Fruit fly (Drosophila melanogaster) whole organism, prepupa: ENCODE results near the gene CG17726.

Experiments
- Blimp-1 ChIP-seq: fragments of 200-800 bp; sonication (Bioruptor generic); optimal IDR thresholded peaks from 3 replicates; lab custom pipeline; 2017; ENCODE audit warnings: missing biosample characterization, missing genetic modification characterization, mild to moderate bottlenecking, moderate library complexity, missing genetic modification reagents
- CG10631 ChIP-seq: fragments of 200-800 bp; sonication (Bioruptor generic); optimal IDR thresholded peaks from 2 replicates; lab custom pipeline; 2016; ENCODE audit warnings: missing biosample characterization, missing genetic modification characterization
- CG10669 ChIP-seq: fragments of 200-800 bp; sonication (Bioruptor generic); optimal IDR thresholded peaks from 3 replicates; lab custom pipeline; 2018; ENCODE audit warnings: missing biosample characterization, mild to moderate bottlenecking, missing genetic modification characterization, moderate library complexity
- CG11294 ChIP-seq: fragments of 200-800 bp; sonication (Bioruptor generic); IDR thresholded peaks from 2 replicates; pipeline ENCODE4 v1.3.6; 2022; ENCODE audit warnings: missing biosample characterization, missing genetic modification characterization
- CG11762 ChIP-seq: fragments of 200-800 bp; sonication (Bioruptor generic); optimal IDR thresholded peaks from 3 replicates; lab custom pipeline; 2016; ENCODE audit warnings: missing biosample characterization, missing genetic modification characterization; ENCODE audit not compliant: insufficient read depth
- CG11902 ChIP-seq: fragments of 200-800 bp; sonication (Bioruptor generic); optimal IDR thresholded peaks from 3 replicates; lab custom pipeline; 2016; ENCODE audit warnings: missing biosample characterization, missing genetic modification characterization
- CG1621 ChIP-seq: fragments of 200-800 bp; sonication (Bioruptor generic); optimal IDR thresholded peaks from 3 replicates; lab custom pipeline; 2018; ENCODE audit warnings: missing biosample characterization, mild to moderate bottlenecking, missing genetic modification characterization
- CG32006 ChIP-seq: fragments of 200-800 bp; sonication (Bioruptor generic); optimal IDR thresholded peaks from 3 replicates; lab custom pipeline; 2017; ENCODE audit warnings: missing biosample characterization, mild to moderate bottlenecking, missing genetic modification characterization
- CG3919 ChIP-seq: fragments of 200-800 bp; sonication (Bioruptor generic); optimal IDR thresholded peaks from 3 replicates; lab custom pipeline; 2016; ENCODE audit warnings: missing biosample characterization, missing genetic modification characterization
- CG4318 ChIP-seq: fragments of 200-800 bp; sonication (Bioruptor generic); optimal IDR thresholded peaks from 3 replicates; lab custom pipeline; 2017; ENCODE audit warnings: missing biosample characterization, mild to moderate bottlenecking, missing genetic modification characterization
- CG6163 ChIP-seq: fragments of 200-800 bp; sonication (Bioruptor generic); IDR thresholded peaks from 3 replicates; pipeline ENCODE4 v1.3.6; 2022; ENCODE audit warnings: missing biosample characterization, missing genetic modification characterization
- CG6276 ChIP-seq: fragments of 200-800 bp; sonication (Bioruptor generic); optimal IDR thresholded peaks from 2 replicates; lab custom pipeline; 2017; ENCODE audit warnings: missing biosample characterization, mild to moderate bottlenecking, missing genetic modification characterization
- CG6792 ChIP-seq: fragments of 200-800 bp; sonication (Bioruptor generic); optimal IDR thresholded peaks from 3 replicates; lab custom pipeline; 2016; ENCODE audit warnings: missing biosample characterization, missing genetic modification characterization
- CG6808 ChIP-seq: fragments of 200-800 bp; sonication (Bioruptor generic); optimal IDR thresholded peaks from 3 replicates; lab custom pipeline; 2017; ENCODE audit warnings: missing biosample characterization, missing genetic modification characterization, mild to moderate bottlenecking, moderate library complexity, missing genetic modification reagents
- CG7368 ChIP-seq: fragments of 200-800 bp; sonication (Bioruptor generic); optimal IDR thresholded peaks from 3 replicates; lab custom pipeline; 2016; ENCODE audit warnings: missing biosample characterization, missing genetic modification characterization
- CG9139 ChIP-seq: fragments of 200-800 bp; sonication (Bioruptor generic); optimal IDR thresholded peaks from 3 replicates; lab custom pipeline; 2017; ENCODE audit warnings: missing biosample characterization, mild to moderate bottlenecking, missing genetic modification characterization
- Eip93F ChIP-seq: fragments of 200-800 bp; sonication (Bioruptor generic); optimal IDR thresholded peaks from 2 replicates; lab custom pipeline; 2016; ENCODE audit warnings: missing biosample characterization, mild to moderate bottlenecking, missing genetic modification characterization
- Ets21C ChIP-seq: fragments of 200-800 bp; sonication (Bioruptor generic); optimal IDR thresholded peaks from 3 replicates; lab custom pipeline; 2016; ENCODE audit warnings: missing biosample characterization, missing genetic modification characterization
- Ets96B ChIP-seq: fragments of 200-800 bp; optimal IDR thresholded peaks from 2 replicates; lab custom pipeline; 2019; ENCODE audit warnings: missing biosample characterization, mild to moderate bottlenecking, missing genetic modification characterization, moderate library complexity
- Hr38 ChIP-seq: sonication (Bioruptor generic); optimal IDR thresholded peaks from 2 replicates; lab custom pipeline; 2016; ENCODE audit warnings: missing biosample characterization, missing genetic modification characterization
- Hr39 ChIP-seq: fragments of 200-800 bp; sonication (Bioruptor generic); optimal IDR thresholded peaks from 2 replicates; lab custom pipeline; 2016; ENCODE audit warnings: missing biosample characterization, missing genetic modification characterization
- Hr4 ChIP-seq: fragments of 200-800 bp; sonication (Bioruptor generic); optimal IDR thresholded peaks from 3 replicates; lab custom pipeline; 2016; ENCODE audit warnings: missing biosample characterization, missing genetic modification characterization
- Met ChIP-seq: fragments of 200-800 bp; sonication (Bioruptor generic); optimal IDR thresholded peaks from 3 replicates; lab custom pipeline; 2016; ENCODE audit warnings: missing biosample characterization, missing genetic modification characterization
- OdsH ChIP-seq: fragments of 200-800 bp; sonication (Bioruptor generic); optimal IDR thresholded peaks from 3 replicates; lab custom pipeline; 2016; ENCODE audit warnings: missing biosample characterization, missing genetic modification characterization
- Sox102F ChIP-seq: fragments of 200-800 bp; sonication (Bioruptor generic); optimal IDR thresholded peaks from 2 replicates; lab custom pipeline; 2016; ENCODE audit warnings: missing biosample characterization, mild to moderate bottlenecking, missing genetic modification characterization
- Sox14 ChIP-seq: fragments of 200-800 bp; sonication (Bioruptor generic); optimal IDR thresholded peaks from 3 replicates; lab custom pipeline; 2016; ENCODE audit warnings: missing biosample characterization, missing genetic modification characterization
- Sox15 ChIP-seq: fragments of 200-800 bp; sonication (Bioruptor generic); optimal IDR thresholded peaks from 3 replicates; lab custom pipeline; 2016; ENCODE audit warnings: missing biosample characterization, missing genetic modification characterization
- acj6 ChIP-seq: fragments of 200-800 bp; sonication (Bioruptor generic); optimal IDR thresholded peaks from 3 replicates; lab custom pipeline; 2016; ENCODE audit warnings: missing biosample characterization, missing genetic modification characterization
- dsx ChIP-seq: fragments of 200-800 bp; optimal IDR thresholded peaks from 3 replicates; lab custom pipeline; 2019; ENCODE audit warnings: missing biosample characterization, mild to moderate bottlenecking, missing genetic modification characterization, moderate library complexity; ENCODE audit not compliant: poor library complexity, severe bottlenecking
- eg ChIP-seq: fragments of 200-800 bp; sonication (Bioruptor generic); IDR thresholded peaks from 3 replicates; pipeline ENCODE4 v1.3.6; 2022; ENCODE audit warnings: missing biosample characterization, missing genetic modification characterization
- esn ChIP-seq: fragments of 200-800 bp; sonication (Bioruptor generic); optimal IDR thresholded peaks from 2 replicates; lab custom pipeline; 2016; ENCODE audit warnings: missing biosample characterization, mild to moderate bottlenecking, missing genetic modification characterization, moderate library complexity
- fd59A ChIP-seq: fragments of 200-800 bp; sonication (Bioruptor generic); optimal IDR thresholded peaks from 2 replicates; lab custom pipeline; 2017; ENCODE audit warnings: missing biosample characterization, mild to moderate bottlenecking, missing genetic modification characterization, missing genetic modification reagents
- fd85E ChIP-seq: fragments of 200-800 bp; sonication (Bioruptor generic); optimal IDR thresholded peaks from 3 replicates; lab custom pipeline; 2016; ENCODE audit warnings: missing biosample characterization, missing genetic modification characterization
- fkh ChIP-seq: fragments of 200-800 bp; sonication (Bioruptor generic); optimal IDR thresholded peaks from 3 replicates; lab custom pipeline; 2017; ENCODE audit warnings: missing biosample characterization, mild to moderate bottlenecking, missing genetic modification characterization, moderate library complexity
- lz ChIP-seq: fragments of 200-800 bp; sonication (Bioruptor generic); optimal IDR thresholded peaks from 3 replicates; lab custom pipeline; 2016; ENCODE audit warnings: missing biosample characterization, missing genetic modification characterization
- net ChIP-seq: fragments of 200-800 bp; sonication (Bioruptor generic); optimal IDR thresholded peaks from 3 replicates; lab custom pipeline; 2016; ENCODE audit warnings: missing biosample characterization, missing genetic modification characterization
- salr ChIP-seq, 2 experiments: fragments of 200-800 bp; sonication (Bioruptor generic); optimal IDR thresholded peaks; 3 replicates each; lab custom pipeline; 2016 to 2018; ENCODE audit warnings: missing biosample characterization in 2 of 2, missing genetic modification characterization in 2 of 2, mild to moderate bottlenecking in 1 of 2
- spab ChIP-seq: fragments of 200-800 bp; sonication (Bioruptor generic); optimal IDR thresholded peaks from 2 replicates; lab custom pipeline; 2017; ENCODE audit warnings: missing biosample characterization, mild to moderate bottlenecking, missing genetic modification characterization, missing genetic modification reagents
- svp ChIP-seq: fragments of 200-800 bp; sonication (Bioruptor generic); peaks from one replicate; lab custom pipeline; 2016; ENCODE audit warnings: missing biosample characterization, missing genetic modification characterization
- topi ChIP-seq: fragments of 200-800 bp; sonication (Bioruptor generic); optimal IDR thresholded peaks from 3 replicates; lab custom pipeline; 2016; ENCODE audit warnings: missing biosample characterization, missing genetic modification characterization
- vri ChIP-seq: fragments of 200-800 bp; sonication (Bioruptor generic); optimal IDR thresholded peaks from 3 replicates; lab custom pipeline; 2016; ENCODE audit warnings: missing biosample characterization, mild to moderate bottlenecking, missing genetic modification characterization

CG17726 gene

dm6 chr3R:11254382-11254953 is 27.9 kb downstream of the CG17726 start:
- TF ChIP-seq CG6163 (GFP tag; lab: Robert Waterston, UW) (no peak), Hr4 (GFP tag; lab: Kevin White, UChicago) (no peak), CG9139 (no peak), CG6808 (GFP tag; lab: Kevin White, UChicago) (no peak)

dm6 chr3R:11257537-11257936 is 31.0 kb downstream of the CG17726 start:
- TF ChIP-seq acj6 (GFP tag; lab: Kevin White, UChicago) (no peak), CG10631 (GFP tag; lab: Kevin White, UChicago) (no peak), Blimp-1 (GFP tag; lab: Kevin White, UChicago) (no peak), dsx (GFP tag; lab: Kevin White, UChicago) (no peak), CG6163 (GFP tag; lab: Robert Waterston, UW) (no peak), CG11762 (no peak)

dm6 chr3R:11260966-11261530 is 34.5 kb downstream of the CG17726 start:
- no peak for TF ChIP-seq Met
- no peak for TF ChIP-seq Hr39
- no peak for TF ChIP-seq CG6163 (GFP tag; lab: Robert Waterston, UW)
- TF ChIP-seq, all 60 proteins: peak for 0

DNA sequence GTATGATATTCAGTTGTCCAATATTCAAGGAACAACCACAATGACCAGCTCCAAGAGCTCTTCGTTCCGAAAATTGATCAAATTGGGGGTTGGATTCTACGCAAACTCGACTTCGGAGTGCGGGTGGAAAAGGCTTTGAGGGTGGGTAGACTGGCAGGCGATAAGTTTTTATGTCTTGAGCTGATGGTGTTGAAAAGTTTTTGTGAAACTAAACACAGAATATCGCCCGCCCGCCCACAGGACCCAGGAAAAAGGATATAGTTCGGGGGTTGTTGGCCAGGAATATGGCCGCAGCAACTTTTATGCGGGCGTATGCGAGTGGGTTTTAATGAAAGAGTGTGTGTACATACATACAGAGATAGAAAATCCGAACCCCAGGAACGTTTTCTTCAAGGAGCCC is 37.0 kb downstream of the CG17726 start:
- TF ChIP-seq Hr38 (GFP tag; lab: Kevin White, UChicago): no peak
- TF ChIP-seq lz: no peak

dm6 chr3R:11269013-11269412 is 42.5 kb downstream of the CG17726 start:
- TF ChIP-seq Sox14: peak; percentile 21
- no peak for TF ChIP-seq CG11294
- no peak for TF ChIP-seq Eip93F (GFP tag; lab: Kevin White, UChicago)
- peak; percentile 39; the same call in 1 of the 3 replicates for TF ChIP-seq eg
- peak; percentile 53 for TF ChIP-seq topi (GFP tag; lab: Kevin White, UChicago)
- TF ChIP-seq fkh (GFP tag; lab: Kevin White, UChicago): no peak
- no peak for TF ChIP-seq CG11902
- TF ChIP-seq net (GFP tag; lab: Kevin White, UChicago): peak; percentile 45
- TF ChIP-seq esn: no peak
- TF ChIP-seq lz: peak; percentile 47
- TF ChIP-seq Sox102F (GFP tag; lab: Kevin White, UChicago): peak; percentile 37
- TF ChIP-seq OdsH: peak; percentile 75
- TF ChIP-seq Ets21C (GFP tag; lab: Kevin White, UChicago): no peak
- TF ChIP-seq CG6276 (GFP tag; lab: Kevin White, UChicago): peak; percentile 39
- TF ChIP-seq fd59A (GFP tag; lab: Kevin White, UChicago): peak; percentile 37
- no peak for TF ChIP-seq Blimp-1 (GFP tag; lab: Kevin White, UChicago)
- TF ChIP-seq Hr38 (GFP tag; lab: Kevin White, UChicago): no peak
- peak; percentile 57 for TF ChIP-seq CG7368 (GFP tag; lab: Kevin White, UChicago)
- TF ChIP-seq CG3919 (GFP tag; lab: Kevin White, UChicago): peak; percentile 83
- peak in 1 of 2 experiments; percentile 61 for TF ChIP-seq salr (GFP tag; optimal IDR thresholded peaks at IDR 0.05; lab: Kevin White, UChicago)
- TF ChIP-seq spab (GFP tag; lab: Kevin White, UChicago): peak; percentile 32
- peak; percentile 62 for TF ChIP-seq acj6 (GFP tag; lab: Kevin White, UChicago)
- peak; percentile 60 for TF ChIP-seq Hr4 (GFP tag; lab: Kevin White, UChicago)
- peak; percentile 50 for TF ChIP-seq svp (GFP tag; lab: Kevin White, UChicago)
- TF ChIP-seq CG11762: peak; percentile 45
- TF ChIP-seq CG10669 (GFP tag; lab: Kevin White, UChicago): peak; percentile 64
- peak; percentile 43 for TF ChIP-seq CG6792
- TF ChIP-seq fd85E: peak; percentile 11
- peak; percentile 25 for TF ChIP-seq CG1621 (tag; lab: Kevin White, UChicago)
- no peak for TF ChIP-seq Sox15 (GFP tag; lab: Kevin White, UChicago)
- peak; percentile 38 for TF ChIP-seq Ets96B (tag; lab: Kevin White, UChicago)
- TF ChIP-seq CG4318 (GFP tag; lab: Kevin White, UChicago): no peak
- peak; percentile 53 for TF ChIP-seq CG32006 (GFP tag; lab: Kevin White, UChicago)
- peak; percentile 30 for TF ChIP-seq vri (GFP tag; lab: Kevin White, UChicago)
- peak; percentile 65 for TF ChIP-seq CG6163 (GFP tag; lab: Robert Waterston, UW)
- TF ChIP-seq CG6808 (GFP tag; lab: Kevin White, UChicago): peak; percentile 38
- peak; percentile 37 for TF ChIP-seq Hr39
